Fruit fly (Drosophila melanogaster) whole organism, embryonic: ENCODE measurements around the gene pico.

Experiments
- ATbp ChIP-seq: fragments of 200-800 bp; sonication (Bioruptor generic); optimal IDR thresholded peaks from 2 replicates; lab custom pipeline; 2017; ENCODE audit warnings: missing biosample characterization, mild to moderate bottlenecking, missing genetic modification characterization, missing genetic modification reagents
- Bdp1 ChIP-seq: fragments of 200-800 bp; sonication (Bioruptor generic); optimal IDR thresholded peaks from 3 replicates; lab custom pipeline; 2016; ENCODE audit warnings: missing biosample characterization, missing genetic modification characterization
- Blimp-1 ChIP-seq: fragments of 200-800 bp; sonication (Bioruptor generic); optimal IDR thresholded peaks from 3 replicates; lab custom pipeline; 2018; ENCODE audit warnings: missing biosample characterization, missing genetic modification characterization, mild to moderate bottlenecking, moderate library complexity, missing genetic modification reagents
- C15 ChIP-seq: fragments of 200-800 bp; sonication (Bioruptor generic); IDR thresholded peaks from 3 replicates; pipeline ENCODE4 v1.3.6; 2022; ENCODE audit warnings: missing biosample characterization, missing genetic modification characterization
- CG10209 ChIP-seq: fragments of 200-800 bp; sonication (Bioruptor generic); optimal IDR thresholded peaks from 3 replicates; lab custom pipeline; 2017; ENCODE audit warnings: missing biosample characterization, mild to moderate bottlenecking, missing genetic modification characterization, missing genetic modification reagents
- CG10431 ChIP-seq: fragments of 200-800 bp; sonication (Bioruptor generic); optimal IDR thresholded peaks from 3 replicates; lab custom pipeline; 2018; ENCODE audit warnings: missing biosample characterization, mild to moderate bottlenecking, missing genetic modification characterization
- CG1233 ChIP-seq: fragments of 200-800 bp; sonication (Bioruptor generic); optimal IDR thresholded peaks from 4 replicates; lab custom pipeline; 2018; ENCODE audit warnings: missing biosample characterization, mild to moderate bottlenecking, missing genetic modification characterization
- CG12942 ChIP-seq: fragments of 200-800 bp; sonication (Bioruptor generic); optimal IDR thresholded peaks from 3 replicates; lab custom pipeline; 2016; ENCODE audit warnings: missing biosample characterization, missing genetic modification characterization
- CG13123 ChIP-seq: fragments of 200-800 bp; sonication (Bioruptor generic); optimal IDR thresholded peaks from 2 replicates; lab custom pipeline; 2016; ENCODE audit warnings: missing biosample characterization, missing genetic modification characterization
- CG13775 ChIP-seq: fragments of 200-800 bp; sonication (Bioruptor generic); optimal IDR thresholded peaks from 3 replicates; lab custom pipeline; 2017; ENCODE audit warnings: missing biosample characterization, mild to moderate bottlenecking, missing genetic modification characterization
- CG15514 ChIP-seq: fragments of 200-800 bp; sonication (Bioruptor generic); optimal IDR thresholded peaks from 3 replicates; lab custom pipeline; 2017; ENCODE audit warnings: missing biosample characterization, missing genetic modification characterization, mild to moderate bottlenecking, moderate library complexity, missing genetic modification reagents
- CG17912 ChIP-seq: fragments of 200-800 bp; sonication (Bioruptor generic); optimal IDR thresholded peaks from 2 replicates; lab custom pipeline; 2018; ENCODE audit warnings: missing biosample characterization, mild to moderate bottlenecking, missing genetic modification characterization
- CG18476 ChIP-seq: fragments of 200-800 bp; sonication (Bioruptor generic); optimal IDR thresholded peaks from 2 replicates; lab custom pipeline; 2016; ENCODE audit warnings: missing biosample characterization, mild to moderate bottlenecking, missing genetic modification characterization
- CG3163 ChIP-seq: fragments of 200-800 bp; sonication (Bioruptor generic); optimal IDR thresholded peaks from 3 replicates; lab custom pipeline; 2016; ENCODE audit warnings: missing biosample characterization, missing genetic modification characterization
- CG3847 ChIP-seq: fragments of 200-800 bp; sonication (Bioruptor generic); IDR thresholded peaks from 2 replicates; pipeline ENCODE4 v1.3.6; 2022; ENCODE audit warnings: missing biosample characterization, missing genetic modification characterization
- CG6654 ChIP-seq: fragments of 200-800 bp; sonication (Bioruptor generic); optimal IDR thresholded peaks from 2 replicates; lab custom pipeline; 2017; ENCODE audit warnings: missing biosample characterization, mild to moderate bottlenecking, missing genetic modification characterization
- CG6791 ChIP-seq: fragments of 200-800 bp; sonication (Bioruptor generic); IDR thresholded peaks from 3 replicates; pipeline ENCODE4 v1.3.6; 2022; ENCODE audit warnings: missing biosample characterization, missing genetic modification characterization; ENCODE audit not compliant: partially characterized antibody
- CG6813 ChIP-seq: fragments of 200-800 bp; sonication (Bioruptor generic); optimal IDR thresholded peaks from 2 replicates; lab custom pipeline; 2017; ENCODE audit warnings: missing biosample characterization, missing genetic modification characterization, mild to moderate bottlenecking, moderate library complexity, missing genetic modification reagents
- CG7839 ChIP-seq: fragments of 200-800 bp; sonication (Bioruptor generic); optimal IDR thresholded peaks from 3 replicates; lab custom pipeline; 2018; ENCODE audit warnings: missing biosample characterization, mild to moderate bottlenecking, missing genetic modification characterization, moderate library complexity
- CG9727 ChIP-seq: fragments of 200-800 bp; sonication (Bioruptor generic); optimal IDR thresholded peaks from 3 replicates; lab custom pipeline; 2017; ENCODE audit warnings: missing biosample characterization, mild to moderate bottlenecking, missing genetic modification characterization
- CHES-1-like ChIP-seq: fragments of 200-800 bp; sonication (Bioruptor generic); optimal IDR thresholded peaks from 2 replicates; lab custom pipeline; 2016; ENCODE audit warnings: missing biosample characterization, missing genetic modification characterization
- D19A ChIP-seq: fragments of 200-800 bp; optimal IDR thresholded peaks from 3 replicates; lab custom pipeline; 2019; ENCODE audit warnings: missing biosample characterization, mild to moderate bottlenecking, missing genetic modification characterization, moderate library complexity
- Dek ChIP-seq: fragments of 200-800 bp; sonication (Bioruptor generic); optimal IDR thresholded peaks from 3 replicates; lab custom pipeline; 2019; ENCODE audit warnings: missing biosample characterization, mild to moderate bottlenecking, missing genetic modification characterization, moderate library complexity
- Dref ChIP-seq: fragments of 200-800 bp; sonication (Bioruptor generic); IDR thresholded peaks from 2 replicates; pipeline ENCODE4 v1.3.6; 2022; ENCODE audit warnings: missing biosample characterization, missing genetic modification characterization
- HLH3B ChIP-seq: fragments of 200-800 bp; sonication (Bioruptor generic); IDR thresholded peaks from 2 replicates; pipeline ENCODE4 v1.3.6; 2022; ENCODE audit warnings: missing biosample characterization, missing genetic modification characterization
- MESR4 ChIP-seq: fragments of 200-800 bp; sonication (Bioruptor generic); optimal IDR thresholded peaks from 2 replicates; lab custom pipeline; 2018; ENCODE audit warnings: missing biosample characterization, mild to moderate bottlenecking, missing genetic modification characterization, moderate library complexity
- Mad ChIP-seq: fragments of 200-800 bp; sonication (Bioruptor generic); optimal IDR thresholded peaks from 2 replicates; lab custom pipeline; 2016; ENCODE audit warnings: missing biosample characterization, missing genetic modification characterization
- Med ChIP-seq: fragments of 200-800 bp; sonication (Bioruptor generic); peaks from one replicate; lab custom pipeline; 2016; ENCODE audit warnings: missing biosample characterization, missing genetic modification characterization, mild to moderate bottlenecking, inconsistent platforms, moderate library complexity
- Meics ChIP-seq: fragments of 200-800 bp; sonication (Bioruptor generic); optimal IDR thresholded peaks from 2 replicates; lab custom pipeline; 2017; ENCODE audit warnings: missing biosample characterization, mild to moderate bottlenecking, missing genetic modification characterization
- Mes4 ChIP-seq: fragments of 200-800 bp; sonication (Bioruptor generic); optimal IDR thresholded peaks from 2 replicates; lab custom pipeline; 2016; ENCODE audit warnings: missing biosample characterization, missing genetic modification characterization
- Myb ChIP-seq: fragments of 200-800 bp; sonication (Bioruptor generic); optimal IDR thresholded peaks from 2 replicates; lab custom pipeline; 2016; ENCODE audit warnings: missing biosample characterization, missing genetic modification characterization
- Oli ChIP-seq: fragments of 200-800 bp; sonication (Bioruptor generic); optimal IDR thresholded peaks from 2 replicates; lab custom pipeline; 2018; ENCODE audit warnings: missing biosample characterization, mild to moderate bottlenecking, missing genetic modification characterization, moderate library complexity
- Xbp1 ChIP-seq: fragments of 200-800 bp; sonication (Bioruptor generic); optimal IDR thresholded peaks from 3 replicates; lab custom pipeline; 2016; ENCODE audit warnings: missing biosample characterization, mild to moderate bottlenecking, missing genetic modification characterization
- bsh ChIP-seq, 2 experiments: fragments of 200-800 bp; sonication (Bioruptor generic); optimal IDR thresholded peaks; 2 replicates each; lab custom pipeline; 2017 to 2018; ENCODE audit warnings: mild to moderate bottlenecking in 2 of 2, missing biosample characterization in 2 of 2, missing genetic modification characterization in 2 of 2, moderate library complexity in 1 of 2
- chm ChIP-seq: fragments of 200-800 bp; sonication (Bioruptor generic); IDR thresholded peaks from 2 replicates; pipeline ENCODE4 v1.3.6; 2022; ENCODE audit warnings: missing biosample characterization, missing genetic modification characterization
- dmrt11E ChIP-seq: fragments of 200-800 bp; sonication (Bioruptor generic); optimal IDR thresholded peaks from 3 replicates; lab custom pipeline; 2018; ENCODE audit warnings: missing biosample characterization, mild to moderate bottlenecking, missing genetic modification characterization, moderate library complexity
- en ChIP-seq: fragments of 200-800 bp; sonication (Bioruptor generic); optimal IDR thresholded peaks from 2 replicates; lab custom pipeline; 2016; ENCODE audit warnings: missing biosample characterization, missing genetic modification characterization
- gsb-n ChIP-seq: fragments of 200-800 bp; sonication (Bioruptor generic); optimal IDR thresholded peaks from 3 replicates; lab custom pipeline; 2018; ENCODE audit warnings: missing biosample characterization, mild to moderate bottlenecking, missing genetic modification characterization
- kay ChIP-seq: fragments of 200-800 bp; sonication (Bioruptor generic); optimal IDR thresholded peaks from 2 replicates; lab custom pipeline; 2016; ENCODE audit warnings: missing biosample characterization, missing genetic modification characterization
- kni ChIP-seq: fragments of 200-800 bp; sonication (Bioruptor generic); optimal IDR thresholded peaks from 3 replicates; lab custom pipeline; 2017; ENCODE audit warnings: mild to moderate bottlenecking, missing biosample characterization, missing genetic modification reagents, missing genetic modification characterization
- lab ChIP-seq: fragments of 200-800 bp; sonication (Bioruptor generic); optimal IDR thresholded peaks from 3 replicates; lab custom pipeline; 2017; ENCODE audit warnings: missing biosample characterization, missing genetic modification characterization, mild to moderate bottlenecking, moderate library complexity, missing genetic modification reagents
- lmd ChIP-seq: fragments of 200-800 bp; sonication (Bioruptor generic); IDR thresholded peaks from 2 replicates; pipeline ENCODE4 v1.3.6; 2022; ENCODE audit warnings: missing biosample characterization, missing genetic modification characterization
- repo ChIP-seq: fragments of 200-800 bp; sonication (Bioruptor generic); optimal IDR thresholded peaks from 2 replicates; lab custom pipeline; 2016; ENCODE audit warnings: missing biosample characterization, missing genetic modification characterization
- run ChIP-seq: fragments of 200-800 bp; sonication (Bioruptor generic); optimal IDR thresholded peaks from 3 replicates; lab custom pipeline; 2018; ENCODE audit warnings: missing biosample characterization, mild to moderate bottlenecking, missing genetic modification characterization
- sens-2 ChIP-seq: fragments of 200-800 bp; sonication (Bioruptor generic); IDR thresholded peaks from 2 replicates; pipeline ENCODE4 v1.3.6; 2022; ENCODE audit warnings: missing biosample characterization, missing genetic modification characterization
- so ChIP-seq: fragments of 200-800 bp; sonication (Bioruptor generic); IDR thresholded peaks from 3 replicates; pipeline ENCODE4 v1.3.6; 2022; ENCODE audit warnings: missing biosample characterization, missing genetic modification characterization
- wek ChIP-seq: fragments of 200-800 bp; sonication (Bioruptor generic); optimal IDR thresholded peaks from 3 replicates; lab custom pipeline; 2018; ENCODE audit warnings: missing biosample characterization, mild to moderate bottlenecking, missing genetic modification characterization, moderate library complexity
- wor ChIP-seq: fragments of 200-800 bp; sonication (Bioruptor generic); IDR thresholded peaks from 2 replicates; pipeline ENCODE4 v1.3.6; 2022; ENCODE audit warnings: missing biosample characterization, missing genetic modification characterization
- zen ChIP-seq: fragments of 200-800 bp; sonication (Bioruptor generic); optimal IDR thresholded peaks from 3 replicates; lab custom pipeline; 2018; ENCODE audit warnings: missing biosample characterization, mild to moderate bottlenecking, missing genetic modification characterization, moderate library complexity

pico gene

DNA sequence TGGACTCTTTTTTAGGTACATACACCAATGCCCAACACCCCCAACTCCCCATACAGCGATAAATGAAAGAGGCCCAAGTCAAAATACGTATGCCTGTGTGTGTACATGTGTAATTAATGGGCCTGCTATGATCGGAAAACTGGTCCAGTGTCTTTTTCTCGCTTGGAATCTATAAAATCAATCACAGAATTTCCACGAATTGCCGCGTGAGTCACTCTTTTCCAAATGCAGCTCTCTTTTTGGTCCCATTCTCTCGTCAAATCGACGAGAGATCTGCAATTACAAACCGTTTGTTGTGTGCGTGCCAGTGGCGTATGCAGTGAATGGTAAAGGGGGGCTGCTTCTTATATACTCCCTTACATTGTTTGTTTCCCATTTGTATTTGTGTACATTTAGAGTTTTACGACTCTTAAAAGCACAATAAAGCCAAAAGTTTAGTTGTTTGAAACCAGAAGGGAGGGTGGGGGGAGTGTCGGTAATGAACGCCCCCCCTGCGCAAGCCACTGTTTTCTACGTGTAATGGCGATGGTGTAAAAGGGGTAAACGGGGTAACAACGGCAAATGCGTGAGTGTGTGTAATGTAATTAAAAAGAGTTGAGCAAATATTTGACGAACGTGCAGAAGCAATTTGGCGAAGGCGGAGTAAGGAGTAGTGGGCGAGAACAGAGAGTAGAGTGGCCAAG is 5.0 kb downstream of the pico start (continued):
- TF ChIP-seq CG3847 (GFP tag; lab: Robert Waterston, UW), result peak; percentile 94
- peak; percentile 91 for TF ChIP-seq wor (GFP tag; lab: Robert Waterston, UW)
- peak; percentile 91 for TF ChIP-seq CG9727
- peak; percentile 93 for TF ChIP-seq dmrt11E (tag; lab: Kevin White, UChicago)
- peak; percentile 92 for TF ChIP-seq CG1233 (GFP tag; lab: Kevin White, UChicago)
- peak; percentile 95 for TF ChIP-seq CHES-1-like
- peak; percentile 93 for TF ChIP-seq CG6813 (GFP tag; lab: Kevin White, UChicago)
- TF ChIP-seq CG3163 (GFP tag; lab: Kevin White, UChicago), result peak; percentile 81
- TF ChIP-seq zen (tag; lab: Kevin White, UChicago), result peak; percentile 92
- TF ChIP-seq Dek (tag; lab: Kevin White, UChicago), result peak; percentile 92
- TF ChIP-seq Meics, result peak; percentile 87
- peak; percentile 88 for TF ChIP-seq en (GFP tag; lab: Kevin White, UChicago)
- peak; percentile 86 for TF ChIP-seq C15 (GFP tag; lab: Robert Waterston, UW)
- TF ChIP-seq CG15514 (GFP tag; lab: Kevin White, UChicago), result peak; percentile 78
- TF ChIP-seq kay (GFP tag; lab: Kevin White, UChicago), result peak; percentile 89
- peak; percentile 48 for TF ChIP-seq MESR4 (GFP tag; lab: Kevin White, UChicago)
- TF ChIP-seq bsh (GFP tag; optimal IDR thresholded peaks at IDR 0.05; lab: Kevin White, UChicago), result peak; percentile 74 to 95
- peak; percentile 96 for TF ChIP-seq lab (GFP tag; lab: Kevin White, UChicago)
- TF ChIP-seq chm (GFP tag; lab: Robert Waterston, UW), result peak; percentile 89
- TF ChIP-seq so (GFP tag; lab: Robert Waterston, UW), result peak; percentile 92; the same call in 2 of the 3 replicates
- peak; percentile 95 for TF ChIP-seq CG7839 (tag; lab: Kevin White, UChicago)
- peak; percentile 84 for TF ChIP-seq run (tag; lab: Kevin White, UChicago)
- peak; percentile 83 for TF ChIP-seq Myb (GFP tag; lab: Kevin White, UChicago)
- peak; percentile 93 for TF ChIP-seq repo (GFP tag; lab: Kevin White, UChicago)
- peak; percentile 92 for TF ChIP-seq Blimp-1
- no peak for TF ChIP-seq CG6791
- peak; percentile 86 for TF ChIP-seq CG17912 (GFP tag; lab: Kevin White, UChicago)
- TF ChIP-seq Bdp1 (GFP tag; lab: Kevin White, UChicago), result peak; percentile 85
- TF ChIP-seq Mes4 (GFP tag; lab: Kevin White, UChicago), result peak; percentile 93
- TF ChIP-seq Dref (GFP tag; lab: Robert Waterston, UW), result peak; percentile 30; the same call in 1 of the 2 replicates
- peak; percentile 91 for TF ChIP-seq D19A
- peak; percentile 99 for TF ChIP-seq Med (GFP tag; lab: Kevin White, UChicago)
- peak; percentile 88 for TF ChIP-seq CG18476 (GFP tag; lab: Kevin White, UChicago)
- peak; percentile 86 for TF ChIP-seq wek (GFP tag; lab: Kevin White, UChicago)
- peak; percentile 88 for TF ChIP-seq gsb-n (tag; lab: Kevin White, UChicago)
- TF ChIP-seq kni, result peak; percentile 81
- TF ChIP-seq CG12942 (GFP tag; lab: Kevin White, UChicago), result peak; percentile 91
- TF ChIP-seq Mad (GFP tag; lab: Kevin White, UChicago), result peak; percentile 95
- peak; percentile 75 for TF ChIP-seq CG6654 (GFP tag; lab: Kevin White, UChicago)
- TF ChIP-seq Xbp1 (GFP tag; lab: Kevin White, UChicago), result peak; percentile 95
- peak; percentile 90 for TF ChIP-seq CG13123
- TF ChIP-seq Oli, result peak; percentile 95
- peak; percentile 95 for TF ChIP-seq HLH3B (GFP tag; lab: Robert Waterston, UW)
- peak; percentile 84 for TF ChIP-seq sens-2 (GFP tag; lab: Robert Waterston, UW)
- TF ChIP-seq lmd (GFP tag; lab: Robert Waterston, UW), result peak; percentile 97
- peak; percentile 89 for TF ChIP-seq CG13775 (GFP tag; lab: Kevin White, UChicago)
- peak; percentile 65 for TF ChIP-seq CG10431 (GFP tag; lab: Kevin White, UChicago)
- TF ChIP-seq ATbp (GFP tag; lab: Kevin White, UChicago), result peak; percentile 93
- peak; percentile 94 for TF ChIP-seq CG10209 (GFP tag; lab: Kevin White, UChicago)
